Worm (Caenorhabditis elegans) whole organism, L1 larva: ENCODE data around the gene srh-211.
"Not testable (repeated sequence)": the region's sequence is repeated elsewhere in the genome, so short reads cannot be mapped to it uniquely, and the experiment has no call there.

Experiments
- alr-1 ChIP-seq: fragments of 200-800 bp; sonication (Bioruptor generic); optimal IDR thresholded peaks from 2 replicates; lab custom pipeline; 2018; ENCODE audit warnings: borderline replicate concordance, mild to moderate bottlenecking, missing genetic modification characterization, missing compliant biosample characterization
- ets-5 ChIP-seq: fragments of 200-800 bp; sonication (Bioruptor generic); IDR thresholded peaks from 2 replicates; pipeline ENCODE4 v1.3.6; 2022; ENCODE audit warnings: missing genetic modification characterization, missing compliant biosample characterization
- mdl-1 ChIP-seq, 2 experiments: fragments of 150-350 bp; optimal IDR thresholded peaks; 2 replicates each; lab custom pipeline; 2014 to 2017; ENCODE audit warnings: missing biosample characterization in 2 of 2, missing genetic modification characterization in 2 of 2, inconsistent platforms in 1 of 2
- nhr-20 ChIP-seq: sonication (generic microtip); optimal IDR thresholded peaks from 2 replicates; lab custom pipeline; 2016; ENCODE audit warnings: mild to moderate bottlenecking, missing genetic modification characterization, missing compliant biosample characterization
- rnt-1 ChIP-seq: sonication (generic microtip); optimal IDR thresholded peaks from 2 replicates; lab custom pipeline; 2016; ENCODE audit warnings: mild to moderate bottlenecking, missing genetic modification characterization, moderate library complexity, missing compliant biosample characterization
- zag-1 ChIP-seq: fragments of 150-350 bp; optimal IDR thresholded peaks from 2 replicates; lab custom pipeline; 2014; ENCODE audit warnings: missing biosample characterization, missing genetic modification characterization

DNA sequence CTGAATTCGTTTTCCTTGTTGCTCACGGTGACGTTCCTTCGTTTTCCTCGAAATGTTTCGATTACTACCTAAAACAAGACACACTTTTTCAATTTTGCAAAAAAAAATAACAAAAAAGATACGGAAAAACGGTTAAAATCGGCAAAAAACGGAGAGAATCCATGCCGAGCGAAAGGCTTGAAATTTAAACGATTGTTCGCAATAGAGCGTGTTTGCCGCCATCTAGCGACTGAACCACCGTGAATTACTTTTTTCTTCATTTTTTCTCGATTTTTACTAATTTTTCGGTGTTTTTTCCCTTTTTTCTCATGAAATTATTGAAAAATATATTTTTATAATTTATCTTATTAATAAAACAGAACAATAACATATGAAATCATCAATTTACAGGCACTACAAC lies 15.0 kb downstream of the srh-211 start:
- not testable (repeated sequence) for TF ChIP-seq nhr-20 (tag; lab: Kevin White, UChicago); alr-1 (tag; lab: Kevin White, UChicago); rnt-1 (tag; lab: Kevin White, UChicago); zag-1; mdl-1 (tag; optimal IDR thresholded peaks at IDR 0.05; lab: Kevin White, UChicago); ets-5 (GFP tag; lab: Robert Waterston, UW)
